Fruit fly (Drosophila melanogaster): Measurements from ENCODE around the gene promL.

promL gene

dm6 chr3L:3096073-3096725, 31.3 kb downstream of the promL start (continued):
- TF ChIP-seq Met (GFP tag; optimal IDR thresholded peaks at IDR 0.05) (peak; percentile 43), Sox102F (GFP tag; optimal IDR thresholded peaks at IDR 0.05) (no peak), CG4318 (GFP tag; optimal IDR thresholded peaks at IDR 0.05) (no peak), Eip75B (GFP tag; optimal IDR thresholded peaks at IDR 0.05) (peak; percentile 24), CG11294 (GFP tag; IDR thresholded peaks at IDR 0.05) (no peak), Sox15 (GFP tag; optimal IDR thresholded peaks at IDR 0.05) (no peak), CG6792 (GFP tag; optimal IDR thresholded peaks at IDR 0.05) (no peak), CG10631 (GFP tag; optimal IDR thresholded peaks at IDR 0.05) (peak; percentile 22), fd59A (GFP tag; optimal IDR thresholded peaks at IDR 0.05) (no peak), dsx (GFP tag; optimal IDR thresholded peaks at IDR 0.05; ENCODE audit: poor library complexity, severe bottlenecking) (peak; percentile 32), Hr38 (GFP tag; optimal IDR thresholded peaks at IDR 0.05) (no peak), CG11762 (GFP tag; optimal IDR thresholded peaks at IDR 0.05; ENCODE audit: insufficient read depth) (no peak), vri (GFP tag; optimal IDR thresholded peaks at IDR 0.05) (no peak), acj6 (GFP tag; optimal IDR thresholded peaks at IDR 0.05) (peak; percentile 10), CG6276 (GFP tag; optimal IDR thresholded peaks at IDR 0.05) (no peak), Eip93F (GFP tag; optimal IDR thresholded peaks at IDR 0.05) (peak; percentile 46), OdsH (GFP tag; optimal IDR thresholded peaks at IDR 0.05) (peak; percentile 31), CG8319 (GFP tag; optimal IDR thresholded peaks at IDR 0.05) (no peak), fd85E (GFP tag; optimal IDR thresholded peaks at IDR 0.05) (no peak), esn (GFP tag; optimal IDR thresholded peaks at IDR 0.05) (peak; percentile 40), Ets21C (GFP tag; optimal IDR thresholded peaks at IDR 0.05) (no peak), Eip78C (GFP tag) (peak; percentile 86), spab (GFP tag; optimal IDR thresholded peaks at IDR 0.05) (no peak), CG3919 (GFP tag; optimal IDR thresholded peaks at IDR 0.05) (peak; percentile 43), CG7368 (GFP tag; optimal IDR thresholded peaks at IDR 0.05) (peak; percentile 12), CG8119 (GFP tag; IDR thresholded peaks at IDR 0.05) (peak; percentile 62; the same call in 2 of the 3 replicates), salr (GFP tag; optimal IDR thresholded peaks at IDR 0.05) (no peak), CG10669 (GFP tag; optimal IDR thresholded peaks at IDR 0.05) (peak; percentile 24), achi (GFP tag; optimal IDR thresholded peaks at IDR 0.05) (peak; percentile 51)

DNA sequence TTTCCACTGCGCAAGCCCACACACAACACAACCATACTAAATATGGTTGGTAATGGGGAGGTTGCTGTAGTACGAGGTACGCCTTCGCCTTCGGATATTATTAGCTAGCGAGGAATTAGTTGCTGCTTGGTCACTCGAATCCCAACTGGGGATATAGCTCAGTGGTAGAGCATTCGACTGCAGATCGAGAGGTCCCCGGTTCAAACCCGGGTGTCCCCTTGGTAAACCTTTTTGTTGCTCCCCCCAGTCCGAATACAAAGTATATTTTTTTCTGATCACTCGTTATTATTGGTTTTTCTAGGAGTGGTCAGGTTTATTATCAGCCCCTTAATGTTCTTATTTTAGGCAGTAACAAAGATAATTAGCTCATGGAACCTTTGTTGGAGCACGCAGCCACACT, 31.9 kb downstream of the promL start:
- TF ChIP-seq CG7368 (GFP tag; optimal IDR thresholded peaks at IDR 0.05) (no peak), CG34406 (GFP tag; optimal IDR thresholded peaks at IDR 0.05) (no peak), dsx (GFP tag; optimal IDR thresholded peaks at IDR 0.05; ENCODE audit: poor library complexity, severe bottlenecking) (peak; percentile 33), Eip78C (GFP tag) (peak; percentile 34), Sox102F (GFP tag; optimal IDR thresholded peaks at IDR 0.05) (no peak), CG3032 (tag; optimal IDR thresholded peaks at IDR 0.05) (no peak), fkh (GFP tag; optimal IDR thresholded peaks at IDR 0.05) (no peak), eg (GFP tag; IDR thresholded peaks at IDR 0.05) (peak; percentile 4; the same call in 1 of the 3 replicates), CG6163 (GFP tag; IDR thresholded peaks at IDR 0.05) (peak; percentile 30; the same call in 2 of the 3 replicates), Blimp-1 (GFP tag; optimal IDR thresholded peaks at IDR 0.05) (no peak)

- TF ChIP-seq topi (GFP tag; optimal IDR thresholded peaks at IDR 0.05) (no peak), CG31627 (GFP tag; optimal IDR thresholded peaks at IDR 0.05) (no peak), dac (GFP tag; optimal IDR thresholded peaks at IDR 0.05) (no peak), fd59A (GFP tag; optimal IDR thresholded peaks at IDR 0.05) (no peak), fkh (GFP tag; optimal IDR thresholded peaks at IDR 0.05) (no peak), fd85E (GFP tag; optimal IDR thresholded peaks at IDR 0.05) (no peak), net (GFP tag; optimal IDR thresholded peaks at IDR 0.05) (no peak), Eip75B (GFP tag; optimal IDR thresholded peaks at IDR 0.05) (no peak), Sox14 (GFP tag; optimal IDR thresholded peaks at IDR 0.05) (no peak), CG3919 (GFP tag; optimal IDR thresholded peaks at IDR 0.05) (no peak), svp (GFP tag) (no peak), Met (GFP tag; optimal IDR thresholded peaks at IDR 0.05) (no peak), Hr38 (GFP tag; optimal IDR thresholded peaks at IDR 0.05) (no peak), lz (GFP tag; optimal IDR thresholded peaks at IDR 0.05) (peak; percentile 56), Eip78C (GFP tag) (peak; percentile 79), pdm3 (GFP tag; optimal IDR thresholded peaks at IDR 0.05) (no peak), CG34406 (GFP tag; optimal IDR thresholded peaks at IDR 0.05) (no peak), CG32006 (GFP tag; optimal IDR thresholded peaks at IDR 0.05) (no peak), CG6276 (GFP tag; optimal IDR thresholded peaks at IDR 0.05) (no peak), eg (GFP tag; IDR thresholded peaks at IDR 0.05) (peak; percentile 50; the same call in 1 of the 3 replicates), CG6808 (GFP tag; optimal IDR thresholded peaks at IDR 0.05) (no peak), Sox15 (GFP tag; optimal IDR thresholded peaks at IDR 0.05) (no peak), CG8119 (GFP tag; IDR thresholded peaks at IDR 0.05) (no peak), CG10669 (GFP tag; optimal IDR thresholded peaks at IDR 0.05) (no peak)
Observed at dm6 chr3L:3090581-3091345, 36.8 kb downstream of the promL start.
